Fruit fly (Drosophila melanogaster) whole organism, embryonic: ENCODE measurements around the gene Stat92E.

Experiments used
- Ada2b ChIP-seq: fragments of 200-800 bp; sonication (Bioruptor generic); IDR thresholded peaks from 2 replicates; pipeline ENCODE4 v1.3.6; 2022; ENCODE audit warnings: missing biosample characterization, missing genetic modification characterization
- Adf1 ChIP-seq: fragments of 200-800 bp; sonication (Bioruptor generic); IDR thresholded peaks from 2 replicates; pipeline ENCODE4 v1.3.6; 2022; ENCODE audit warnings: missing biosample characterization, missing genetic modification characterization
- B-H2 ChIP-seq: fragments of 200-800 bp; sonication (Bioruptor generic); optimal IDR thresholded peaks from 2 replicates; lab custom pipeline; 2018; ENCODE audit warnings: missing biosample characterization, mild to moderate bottlenecking, missing genetic modification characterization
- Bteb2 ChIP-seq: fragments of 200-800 bp; sonication (Bioruptor generic); optimal IDR thresholded peaks from 2 replicates; lab custom pipeline; 2016; ENCODE audit warnings: missing biosample characterization, missing genetic modification characterization
- CG10274 ChIP-seq: fragments of 200-800 bp; sonication (Bioruptor generic); optimal IDR thresholded peaks from 3 replicates; lab custom pipeline; 2017; ENCODE audit warnings: missing biosample characterization, mild to moderate bottlenecking, missing genetic modification characterization
- CG12744 ChIP-seq: fragments of 200-800 bp; sonication (Bioruptor generic); optimal IDR thresholded peaks from 2 replicates; lab custom pipeline; 2016; ENCODE audit warnings: missing biosample characterization, missing genetic modification characterization
- CG14441 ChIP-seq: fragments of 200-800 bp; sonication (Bioruptor generic); IDR thresholded peaks from 2 replicates; pipeline ENCODE4 v1.3.6; 2022; ENCODE audit warnings: missing biosample characterization, missing genetic modification characterization
- CG14860 ChIP-seq: fragments of 200-800 bp; sonication (Bioruptor generic); IDR thresholded peaks from 3 replicates; pipeline ENCODE4 v1.3.6; 2022; ENCODE audit warnings: missing biosample characterization, missing genetic modification characterization; ENCODE audit not compliant: partially characterized antibody
- CG14965 ChIP-seq: fragments of 200-800 bp; sonication (Bioruptor generic); optimal IDR thresholded peaks from 2 replicates; lab custom pipeline; 2016; ENCODE audit warnings: missing biosample characterization, missing genetic modification characterization, borderline replicate concordance
- CG1529 ChIP-seq: fragments of 200-800 bp; sonication (Bioruptor generic); optimal IDR thresholded peaks from 3 replicates; lab custom pipeline; 2018; ENCODE audit warnings: missing biosample characterization, missing genetic modification characterization
- CG17385 ChIP-seq: fragments of 200-800 bp; sonication (Bioruptor generic); optimal IDR thresholded peaks from 3 replicates; lab custom pipeline; 2018; ENCODE audit warnings: missing biosample characterization, mild to moderate bottlenecking, missing genetic modification characterization
- CG1832 ChIP-seq: fragments of 200-800 bp; sonication (Bioruptor generic); optimal IDR thresholded peaks from 2 replicates; lab custom pipeline; 2017; ENCODE audit warnings: missing biosample characterization, mild to moderate bottlenecking, missing genetic modification characterization, inconsistent platforms
- CG18599 ChIP-seq: fragments of 200-800 bp; sonication (Bioruptor generic); optimal IDR thresholded peaks from 3 replicates; lab custom pipeline; 2017; ENCODE audit warnings: missing biosample characterization, missing genetic modification characterization, mild to moderate bottlenecking, moderate library complexity, missing genetic modification reagents
- CG2678 ChIP-seq: fragments of 200-800 bp; sonication (Bioruptor generic); optimal IDR thresholded peaks from 3 replicates; lab custom pipeline; 2019; ENCODE audit warnings: missing biosample characterization, mild to moderate bottlenecking, missing genetic modification characterization, moderate library complexity
- CG32767 ChIP-seq: fragments of 200-800 bp; sonication (Bioruptor generic); IDR thresholded peaks from 2 replicates; pipeline ENCODE4 v1.3.6; 2022; ENCODE audit warnings: missing biosample characterization, missing genetic modification characterization
- CG32772 ChIP-seq: fragments of 200-800 bp; sonication (Bioruptor generic); IDR thresholded peaks from 2 replicates; pipeline ENCODE4 v1.3.6; 2022; ENCODE audit warnings: missing biosample characterization, missing genetic modification characterization
- CG3847 ChIP-seq: fragments of 200-800 bp; sonication (Bioruptor generic); IDR thresholded peaks from 2 replicates; pipeline ENCODE4 v1.3.6; 2022; ENCODE audit warnings: missing biosample characterization, missing genetic modification characterization
- CG7556 ChIP-seq: fragments of 200-800 bp; sonication (Bioruptor generic); optimal IDR thresholded peaks from 2 replicates; lab custom pipeline; 2017; ENCODE audit warnings: missing biosample characterization, mild to moderate bottlenecking, missing genetic modification characterization
- CG8924 ChIP-seq: fragments of 200-800 bp; optimal IDR thresholded peaks from 3 replicates; lab custom pipeline; 2019; ENCODE audit warnings: missing biosample characterization, mild to moderate bottlenecking, missing genetic modification characterization, moderate library complexity
- E2f1 ChIP-seq: fragments of 200-800 bp; sonication (Bioruptor generic); IDR thresholded peaks from 2 replicates; pipeline ENCODE4 v1.3.6; 2022; ENCODE audit warnings: missing biosample characterization, missing genetic modification characterization
- Gsc ChIP-seq: fragments of 200-800 bp; sonication (Bioruptor generic); IDR thresholded peaks from 2 replicates; pipeline ENCODE4 v1.3.6; 2022; ENCODE audit warnings: missing biosample characterization, missing genetic modification characterization
- Hand ChIP-seq: fragments of 200-800 bp; sonication (Bioruptor generic); optimal IDR thresholded peaks from 2 replicates; lab custom pipeline; 2017; ENCODE audit warnings: mild to moderate bottlenecking, missing biosample characterization, missing genetic modification reagents, missing genetic modification characterization
- HmgZ ChIP-seq: fragments of 200-800 bp; sonication (Bioruptor generic); optimal IDR thresholded peaks from 2 replicates; lab custom pipeline; 2018; ENCODE audit warnings: missing biosample characterization, mild to moderate bottlenecking, missing genetic modification characterization
- Neu2 ChIP-seq: fragments of 200-800 bp; sonication (Bioruptor generic); optimal IDR thresholded peaks from 3 replicates; lab custom pipeline; 2016; ENCODE audit warnings: missing biosample characterization, missing genetic modification characterization, borderline replicate concordance
- Oli ChIP-seq: fragments of 200-800 bp; sonication (Bioruptor generic); optimal IDR thresholded peaks from 2 replicates; lab custom pipeline; 2018; ENCODE audit warnings: missing biosample characterization, mild to moderate bottlenecking, missing genetic modification characterization, moderate library complexity
- Poxn ChIP-seq: fragments of 200-800 bp; sonication (Bioruptor generic); IDR thresholded peaks from 2 replicates; pipeline ENCODE4 v1.3.6; 2022; ENCODE audit warnings: missing biosample characterization, missing genetic modification characterization
- Ptx1 ChIP-seq: fragments of 200-800 bp; sonication (Bioruptor generic); IDR thresholded peaks from 2 replicates; pipeline ENCODE4 v1.3.6; 2022; ENCODE audit warnings: missing biosample characterization, missing genetic modification characterization
- ac ChIP-seq: fragments of 200-800 bp; sonication (Bioruptor generic); optimal IDR thresholded peaks from 3 replicates; lab custom pipeline; 2017; ENCODE audit warnings: missing biosample characterization, mild to moderate bottlenecking, missing genetic modification characterization
- ap ChIP-seq: fragments of 200-800 bp; sonication (Bioruptor generic); IDR thresholded peaks from 2 replicates; pipeline ENCODE4 v1.3.6; 2022; ENCODE audit warnings: missing biosample characterization, missing genetic modification characterization
- caup ChIP-seq: fragments of 200-800 bp; sonication (Bioruptor generic); optimal IDR thresholded peaks from 3 replicates; lab custom pipeline; 2017; ENCODE audit warnings: missing biosample characterization, mild to moderate bottlenecking, missing genetic modification characterization, moderate library complexity; ENCODE audit not compliant: severe bottlenecking
- danr ChIP-seq: fragments of 200-800 bp; sonication (Bioruptor generic); IDR thresholded peaks from 2 replicates; pipeline ENCODE4 v1.3.6; 2022; ENCODE audit warnings: missing biosample characterization, missing genetic modification characterization
- dpn ChIP-seq, 2 experiments: fragments of 200-800 bp; sonication (Bioruptor generic); optimal IDR thresholded peaks; 3 replicates each; lab custom pipeline; 2016; ENCODE audit warnings: missing biosample characterization in 2 of 2, missing genetic modification characterization in 2 of 2
- en ChIP-seq: fragments of 200-800 bp; sonication (Bioruptor generic); optimal IDR thresholded peaks from 2 replicates; lab custom pipeline; 2016; ENCODE audit warnings: missing biosample characterization, missing genetic modification characterization
- fd96Cb ChIP-seq: fragments of 200-800 bp; sonication (Bioruptor generic); optimal IDR thresholded peaks from 2 replicates; lab custom pipeline; 2018; ENCODE audit warnings: missing biosample characterization, mild to moderate bottlenecking, missing genetic modification characterization, moderate library complexity
- grn ChIP-seq: fragments of 200-800 bp; sonication (Bioruptor generic); optimal IDR thresholded peaks from 3 replicates; lab custom pipeline; 2017; ENCODE audit warnings: missing biosample characterization, missing genetic modification characterization
- hkb ChIP-seq, 2 experiments: fragments of 200-800 bp in 1 of 2; fragments of >200 bp in 1 of 2; sonication (Bioruptor generic) in 1 of 2; IDR thresholded peaks in 1 of 2; optimal IDR thresholded peaks in 1 of 2; 2 replicates each; pipeline versions ENCODE4 v1.3.6 to Lab custom; 2017 to 2022; ENCODE audit warnings: missing biosample characterization in 1 of 2, missing genetic modification characterization in 1 of 2
- kni ChIP-seq: fragments of 200-800 bp; sonication (Bioruptor generic); optimal IDR thresholded peaks from 3 replicates; lab custom pipeline; 2017; ENCODE audit warnings: mild to moderate bottlenecking, missing biosample characterization, missing genetic modification reagents, missing genetic modification characterization
- nom ChIP-seq: fragments of 200-800 bp; sonication (Bioruptor generic); optimal IDR thresholded peaks from 2 replicates; lab custom pipeline; 2017; ENCODE audit warnings: missing biosample characterization, missing genetic modification characterization, mild to moderate bottlenecking, moderate library complexity, missing genetic modification reagents
- odd ChIP-seq: fragments of 200-800 bp; sonication (Bioruptor generic); optimal IDR thresholded peaks from 2 replicates; lab custom pipeline; 2017; ENCODE audit warnings: missing biosample characterization, mild to moderate bottlenecking, missing genetic modification characterization
- otp ChIP-seq: fragments of 200-800 bp; sonication (Bioruptor generic); IDR thresholded peaks from 3 replicates; pipeline ENCODE4, ENCODE4 v1.3.6; 2022; ENCODE audit warnings: missing biosample characterization, missing genetic modification characterization
- pnt ChIP-seq: fragments of 200-800 bp; sonication (Bioruptor generic); optimal IDR thresholded peaks from 3 replicates; lab custom pipeline; 2016; ENCODE audit warnings: missing biosample characterization, missing genetic modification characterization
- prd ChIP-seq, 3 experiments: fragments of >200 bp in 2 of 3; fragments of 200-800 bp in 1 of 3; sonication (Bioruptor generic) in 1 of 3; optimal IDR thresholded peaks in 2 of 3; IDR thresholded peaks in 1 of 3; 2 replicates in 2 of 3; 3 replicates in 1 of 3; pipeline versions ENCODE4 v1.3.6 to Lab custom; 2017 to 2022; ENCODE audit warnings: missing biosample characterization in 1 of 3, missing genetic modification characterization in 1 of 3
- pzg ChIP-seq: fragments of 200-800 bp; sonication (Bioruptor generic); optimal IDR thresholded peaks from 3 replicates; lab custom pipeline; 2018; ENCODE audit warnings: missing biosample characterization, mild to moderate bottlenecking, missing genetic modification characterization, moderate library complexity
- shn ChIP-seq: fragments of 200-800 bp; sonication (Bioruptor generic); optimal IDR thresholded peaks from 3 replicates; lab custom pipeline; 2016; ENCODE audit warnings: missing biosample characterization, missing genetic modification characterization
- sug ChIP-seq: fragments of 200-800 bp; optimal IDR thresholded peaks from 2 replicates; lab custom pipeline; 2019; ENCODE audit warnings: missing biosample characterization, mild to moderate bottlenecking, missing genetic modification characterization, moderate library complexity
- tio ChIP-seq: fragments of 200-800 bp; sonication (Bioruptor generic); optimal IDR thresholded peaks from 2 replicates; lab custom pipeline; 2017; ENCODE audit warnings: missing biosample characterization, missing genetic modification characterization, inconsistent platforms
- twi ChIP-seq: fragments of 200-800 bp; optimal IDR thresholded peaks from 2 replicates; lab custom pipeline; 2019; ENCODE audit warnings: missing biosample characterization, mild to moderate bottlenecking, missing genetic modification characterization, moderate library complexity
- zfh2 ChIP-seq: fragments of 200-800 bp; sonication (Bioruptor generic); optimal IDR thresholded peaks from 2 replicates; lab custom pipeline; 2016; ENCODE audit warnings: missing biosample characterization, missing genetic modification characterization

Stat92E gene

DNA sequence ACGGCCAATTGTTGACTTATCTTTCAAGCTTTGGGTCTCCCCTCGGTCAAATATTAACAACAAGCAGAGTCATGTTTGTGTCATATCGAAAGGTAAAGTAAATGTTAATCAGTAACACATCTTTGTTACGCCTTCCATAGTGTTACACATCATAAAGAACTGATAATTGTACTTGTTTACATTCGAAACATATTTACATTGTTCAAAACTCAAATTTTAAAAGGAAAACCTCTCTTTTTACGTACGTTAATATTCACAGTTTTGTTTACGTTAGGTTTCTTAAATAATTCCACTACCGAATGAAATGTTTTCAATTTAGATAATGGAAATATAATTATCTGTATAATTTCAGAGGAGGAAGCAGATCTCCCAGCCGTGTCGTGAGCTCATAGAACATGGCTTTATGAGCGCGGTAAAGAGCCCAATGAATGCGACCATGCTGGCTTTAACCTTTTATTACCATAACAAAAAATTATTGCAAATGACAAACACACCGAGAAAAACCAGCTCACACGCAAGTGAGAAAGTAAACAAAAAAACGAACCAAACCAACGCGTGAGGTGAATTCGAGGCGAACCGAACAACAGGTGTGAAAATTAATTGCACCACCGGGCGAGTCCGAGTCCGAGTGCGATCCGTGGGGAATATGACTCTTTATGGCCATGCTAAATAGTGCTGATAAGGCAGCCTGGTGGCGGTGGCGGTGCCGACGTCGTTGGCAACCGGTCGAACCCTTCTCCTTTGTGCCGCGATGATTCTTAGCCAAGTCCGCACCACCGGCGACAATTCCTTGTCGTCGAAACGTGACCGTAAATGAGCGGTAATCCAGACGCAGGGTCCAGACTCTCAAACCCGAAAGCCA is 9.6 kb downstream of the Stat92E start (continued):
- TF ChIP-seq CG1832 (GFP tag; lab: Kevin White, UChicago) (no peak), otp (GFP tag; lab: Robert Waterston, UW) (peak; percentile 34; the same call in 2 of the 3 replicates), en (GFP tag; lab: Kevin White, UChicago) (no peak), CG14860 (no peak), B-H2 (GFP tag; lab: Kevin White, UChicago) (no peak), prd (optimal IDR thresholded peaks at IDR 0.05; lab: Kevin White, UChicago) (no peak), prd (GFP tag; IDR thresholded peaks at IDR 0.05; lab: Robert Waterston, UW) (no peak), Ptx1 (GFP tag; lab: Robert Waterston, UW) (no peak), ac (GFP tag; lab: Kevin White, UChicago) (peak; percentile 62), twi (tag; lab: Kevin White, UChicago) (no peak), Hand (no peak), CG1529 (peak; percentile 71), pnt (peak; percentile 8), sug (tag; lab: Kevin White, UChicago) (peak; percentile 42), odd (GFP tag; lab: Kevin White, UChicago) (peak; percentile 54), CG3847 (GFP tag; lab: Robert Waterston, UW) (no peak), CG32767 (GFP tag; lab: Robert Waterston, UW) (no peak), hkb (optimal IDR thresholded peaks at IDR 0.05; lab: Kevin White, UChicago) (no peak), hkb (GFP tag; IDR thresholded peaks at IDR 0.05; lab: Robert Waterston, UW) (peak; percentile 46; the same call in 1 of the 2 replicates), Oli (tag; lab: Kevin White, UChicago) (no peak), tio (GFP tag; lab: Kevin White, UChicago) (peak; percentile 21), CG7556 (peak; percentile 56), CG2678 (tag; lab: Kevin White, UChicago) (peak; percentile 44), fd96Cb (tag; lab: Kevin White, UChicago) (no peak), kni (GFP tag; lab: Kevin White, UChicago) (no peak), CG10274 (no peak), CG14965 (GFP tag; lab: Kevin White, UChicago) (peak; percentile 11), CG17385 (GFP tag; lab: Kevin White, UChicago) (peak; percentile 11), Poxn (GFP tag; lab: Robert Waterston, UW) (no peak), CG18599 (GFP tag; lab: Kevin White, UChicago) (no peak), E2f1 (GFP tag; lab: Robert Waterston, UW) (no peak), Neu2 (GFP tag; lab: Kevin White, UChicago) (no peak), caup (GFP tag; lab: Kevin White, UChicago) (no peak), nom (GFP tag; lab: Kevin White, UChicago) (no peak), zfh2 (no peak), Adf1 (GFP tag; lab: Robert Waterston, UW) (no peak), CG32772 (no peak), Ada2b (no peak), danr (no peak), ap (GFP tag; lab: Robert Waterston, UW) (no peak; the same call in 1 of the 2 replicates), CG14441 (GFP tag; lab: Robert Waterston, UW) (no peak), pzg (GFP tag; lab: Kevin White, UChicago) (no peak), CG8924 (peak; percentile 39), HmgZ (tag; lab: Kevin White, UChicago) (no peak), Gsc (GFP tag; lab: Robert Waterston, UW) (no peak), shn (GFP tag; lab: Kevin White, UChicago) (no peak), grn (peak; percentile 29), CG12744 (GFP tag; lab: Kevin White, UChicago) (no peak), Bteb2 (GFP tag; lab: Kevin White, UChicago) (no peak), dpn (GFP tag; optimal IDR thresholded peaks at IDR 0.05; lab: Kevin White, UChicago) (no peak)
